Worm (Caenorhabditis elegans): ENCODE data around the gene srj-49.

ce11 chrV:2875422-2875821, 27.3 kb upstream of the srj-49 start, which contains the start of gene folt-2:
- no peak for TF ChIP-seq hlh-12 (tag; optimal IDR thresholded peaks at IDR 0.05)
- TF ChIP-seq dpff-1 (tag; optimal IDR thresholded peaks at IDR 0.05), result no peak
- no peak for TF ChIP-seq cebp-1 (GFP tag; IDR thresholded peaks at IDR 0.05)
- TF ChIP-seq cebp-1 (tag; optimal IDR thresholded peaks at IDR 0.05), result no peak
- TF ChIP-seq snpc-1.3 (tag; optimal IDR thresholded peaks at IDR 0.05; ENCODE audit: insufficient read depth), result no peak
- no peak for TF ChIP-seq C06A6.2 (GFP tag; conservative IDR thresholded peaks at IDR 0.05)
- TF ChIP-seq pbrm-1 (GFP tag; IDR thresholded peaks at IDR 0.05), result no peak
- TF ChIP-seq mel-28 (tag; optimal IDR thresholded peaks at IDR 0.05; ENCODE audit: borderline replicate concordance), result no peak
- TF ChIP-seq nfya-1 (tag; optimal IDR thresholded peaks at IDR 0.05; ENCODE audit: borderline replicate concordance, insufficient read depth), result no peak
- no peak for TF ChIP-seq repo-1 (tag; optimal IDR thresholded peaks at IDR 0.05)
